Fruit fly (Drosophila melanogaster) whole organism, embryonic: Measurements from ENCODE around the gene RpS2.

ENCODE experiments used
- Aef1 ChIP-seq: fragments of 200-800 bp; sonication (Bioruptor generic); IDR thresholded peaks from 3 replicates; pipeline ENCODE4 v1.3.6; 2022; ENCODE audit warnings: missing biosample characterization, missing genetic modification characterization
- CG10209 ChIP-seq: fragments of 200-800 bp; sonication (Bioruptor generic); optimal IDR thresholded peaks from 3 replicates; lab custom pipeline; 2017; ENCODE audit warnings: missing biosample characterization, mild to moderate bottlenecking, missing genetic modification characterization, missing genetic modification reagents
- CG12391 ChIP-seq: fragments of 200-800 bp; sonication (Bioruptor generic); optimal IDR thresholded peaks from 3 replicates; lab custom pipeline; 2018; ENCODE audit warnings: missing biosample characterization, mild to moderate bottlenecking, missing genetic modification characterization, moderate library complexity
- CG13287 ChIP-seq: fragments of 200-800 bp; sonication (Bioruptor generic); IDR thresholded peaks from 2 replicates; pipeline ENCODE4 v1.3.6; 2022; ENCODE audit warnings: missing biosample characterization, missing genetic modification characterization; ENCODE audit not compliant: partially characterized antibody
- CG13424 ChIP-seq: fragments of 200-800 bp; sonication (Bioruptor generic); optimal IDR thresholded peaks from 2 replicates; lab custom pipeline; 2019; ENCODE audit warnings: missing biosample characterization, mild to moderate bottlenecking, missing genetic modification characterization, moderate library complexity
- CG13775 ChIP-seq: fragments of 200-800 bp; sonication (Bioruptor generic); optimal IDR thresholded peaks from 3 replicates; lab custom pipeline; 2017; ENCODE audit warnings: missing biosample characterization, mild to moderate bottlenecking, missing genetic modification characterization
- CG14441 ChIP-seq: fragments of 200-800 bp; sonication (Bioruptor generic); IDR thresholded peaks from 2 replicates; pipeline ENCODE4 v1.3.6; 2022; ENCODE audit warnings: missing biosample characterization, missing genetic modification characterization
- CG14710 ChIP-seq: fragments of 200-800 bp; sonication (Bioruptor generic); optimal IDR thresholded peaks from 3 replicates; lab custom pipeline; 2019; ENCODE audit warnings: missing biosample characterization, mild to moderate bottlenecking, missing genetic modification characterization, moderate library complexity
- CG17186 ChIP-seq: fragments of 200-800 bp; sonication (Bioruptor generic); optimal IDR thresholded peaks from 3 replicates; lab custom pipeline; 2017; ENCODE audit warnings: missing biosample characterization, missing genetic modification reagents, missing genetic modification characterization
- CG17829 ChIP-seq: fragments of 200-800 bp; optimal IDR thresholded peaks from 2 replicates; lab custom pipeline; 2019; ENCODE audit warnings: missing biosample characterization, mild to moderate bottlenecking, missing genetic modification characterization, moderate library complexity
- CG18476 ChIP-seq: fragments of 200-800 bp; sonication (Bioruptor generic); optimal IDR thresholded peaks from 2 replicates; lab custom pipeline; 2016; ENCODE audit warnings: missing biosample characterization, mild to moderate bottlenecking, missing genetic modification characterization
- CG2678 ChIP-seq: fragments of 200-800 bp; sonication (Bioruptor generic); optimal IDR thresholded peaks from 3 replicates; lab custom pipeline; 2019; ENCODE audit warnings: missing biosample characterization, mild to moderate bottlenecking, missing genetic modification characterization, moderate library complexity
- CG2875 ChIP-seq: fragments of 200-800 bp; sonication (Bioruptor generic); optimal IDR thresholded peaks from 2 replicates; lab custom pipeline; 2017; ENCODE audit warnings: missing biosample characterization, mild to moderate bottlenecking, missing genetic modification characterization, missing genetic modification reagents
- CG3163 ChIP-seq: fragments of 200-800 bp; sonication (Bioruptor generic); optimal IDR thresholded peaks from 3 replicates; lab custom pipeline; 2016; ENCODE audit warnings: missing biosample characterization, missing genetic modification characterization
- CG32767 ChIP-seq: fragments of 200-800 bp; sonication (Bioruptor generic); IDR thresholded peaks from 2 replicates; pipeline ENCODE4 v1.3.6; 2022; ENCODE audit warnings: missing biosample characterization, missing genetic modification characterization
- CG32772 ChIP-seq: fragments of 200-800 bp; sonication (Bioruptor generic); IDR thresholded peaks from 2 replicates; pipeline ENCODE4 v1.3.6; 2022; ENCODE audit warnings: missing biosample characterization, missing genetic modification characterization
- CG3281 ChIP-seq: fragments of 200-800 bp; sonication (Bioruptor generic); optimal IDR thresholded peaks from 3 replicates; lab custom pipeline; 2017; ENCODE audit warnings: missing biosample characterization, mild to moderate bottlenecking, missing genetic modification characterization
- CG3838 ChIP-seq: fragments of 200-800 bp; sonication (Bioruptor generic); optimal IDR thresholded peaks from 3 replicates; lab custom pipeline; 2016; ENCODE audit warnings: missing biosample characterization, missing genetic modification characterization
- CG3847 ChIP-seq: fragments of 200-800 bp; sonication (Bioruptor generic); IDR thresholded peaks from 2 replicates; pipeline ENCODE4 v1.3.6; 2022; ENCODE audit warnings: missing biosample characterization, missing genetic modification characterization
- CG7556 ChIP-seq: fragments of 200-800 bp; sonication (Bioruptor generic); optimal IDR thresholded peaks from 2 replicates; lab custom pipeline; 2017; ENCODE audit warnings: missing biosample characterization, mild to moderate bottlenecking, missing genetic modification characterization
- CG8290 ChIP-seq, 3 experiments: fragments of 200-800 bp; sonication (Bioruptor generic); optimal IDR thresholded peaks; 2 replicates each; lab custom pipeline; 2016 to 2019; ENCODE audit warnings: missing biosample characterization in 3 of 3, missing genetic modification characterization in 3 of 3, mild to moderate bottlenecking in 2 of 3, moderate library complexity in 1 of 3
- CG9437 ChIP-seq: fragments of 200-800 bp; sonication (Bioruptor generic); optimal IDR thresholded peaks from 2 replicates; lab custom pipeline; 2018; ENCODE audit warnings: missing biosample characterization, mild to moderate bottlenecking, missing genetic modification characterization
- CG9727 ChIP-seq: fragments of 200-800 bp; sonication (Bioruptor generic); optimal IDR thresholded peaks from 3 replicates; lab custom pipeline; 2017; ENCODE audit warnings: missing biosample characterization, mild to moderate bottlenecking, missing genetic modification characterization
- Ets65A ChIP-seq: fragments of 200-800 bp; sonication (Bioruptor generic); peaks from one replicate; lab custom pipeline; 2016; ENCODE audit warnings: missing biosample characterization, missing genetic modification characterization
- Fer3 ChIP-seq: fragments of 200-800 bp; sonication (Bioruptor generic); optimal IDR thresholded peaks from 2 replicates; lab custom pipeline; 2018; ENCODE audit warnings: missing biosample characterization, mild to moderate bottlenecking, missing genetic modification characterization, moderate library complexity
- Gug ChIP-seq: fragments of 200-800 bp; sonication (Bioruptor generic); IDR thresholded peaks from 4 replicates; pipeline ENCODE4 v1.3.6; 2022; ENCODE audit warnings: missing biosample characterization, missing genetic modification characterization
- Hr51 ChIP-seq, 2 experiments: fragments of 200-800 bp; sonication (Bioruptor generic); optimal IDR thresholded peaks; 2 replicates in 1 of 2; 3 replicates in 1 of 2; lab custom pipeline; 2016 to 2018; ENCODE audit warnings: missing biosample characterization in 2 of 2, missing genetic modification characterization in 2 of 2, mild to moderate bottlenecking in 1 of 2, moderate library complexity in 1 of 2
- NfI ChIP-seq: fragments of 200-800 bp; sonication (Bioruptor generic); optimal IDR thresholded peaks from 3 replicates; lab custom pipeline; 2018; ENCODE audit warnings: missing biosample characterization, mild to moderate bottlenecking, missing genetic modification characterization, moderate library complexity
- Oaz ChIP-seq: fragments of 200-800 bp; sonication (Bioruptor generic); IDR thresholded peaks from 2 replicates; pipeline ENCODE4 v1.3.6; 2022; ENCODE audit warnings: missing biosample characterization, missing genetic modification characterization
- Rfx ChIP-seq: fragments of 200-800 bp; sonication (Bioruptor generic); IDR thresholded peaks from 2 replicates; pipeline ENCODE4 v1.3.6; 2022; ENCODE audit warnings: missing biosample characterization, missing genetic modification characterization
- Sox102F ChIP-seq: fragments of 200-800 bp; sonication (Bioruptor generic); optimal IDR thresholded peaks from 2 replicates; lab custom pipeline; 2018; ENCODE audit warnings: missing biosample characterization, mild to moderate bottlenecking, missing genetic modification characterization, moderate library complexity
- al ChIP-seq: fragments of 200-800 bp; sonication (Bioruptor generic); IDR thresholded peaks from 2 replicates; pipeline ENCODE4 v1.3.6; 2022; ENCODE audit warnings: missing biosample characterization, missing genetic modification characterization
- ase ChIP-seq: fragments of 200-800 bp; sonication (Bioruptor generic); IDR thresholded peaks from 3 replicates; pipeline ENCODE4 v1.3.6; 2022; ENCODE audit warnings: missing biosample characterization, missing genetic modification characterization
- bowl ChIP-seq: fragments of 200-800 bp; sonication (Bioruptor generic); IDR thresholded peaks from 2 replicates; pipeline ENCODE4 v1.3.6; 2022; ENCODE audit warnings: missing biosample characterization, missing genetic modification characterization
- cwo ChIP-seq: fragments of 200-800 bp; sonication (Bioruptor generic); optimal IDR thresholded peaks from 3 replicates; lab custom pipeline; 2017; ENCODE audit warnings: missing biosample characterization, missing genetic modification characterization, mild to moderate bottlenecking, moderate library complexity, missing genetic modification reagents
- dysf ChIP-seq: fragments of 200-800 bp; sonication (Bioruptor generic); IDR thresholded peaks from 3 replicates; pipeline ENCODE4 v1.3.6; 2022; ENCODE audit warnings: missing biosample characterization, missing genetic modification characterization
- eve ChIP-seq, 2 experiments: fragments of >200 bp; optimal IDR thresholded peaks; 2 replicates each; lab custom pipeline; 2017; ENCODE audit warnings: missing biosample characterization in 2 of 2, missing genetic modification characterization in 2 of 2
- ind ChIP-seq: fragments of 200-800 bp; sonication (Bioruptor generic); optimal IDR thresholded peaks from 3 replicates; lab custom pipeline; 2016; ENCODE audit warnings: missing biosample characterization, missing genetic modification characterization
- lilli ChIP-seq: fragments of 200-800 bp; sonication (Bioruptor generic); optimal IDR thresholded peaks from 3 replicates; lab custom pipeline; 2016; ENCODE audit warnings: missing biosample characterization, missing genetic modification characterization
- lmd ChIP-seq: fragments of 200-800 bp; sonication (Bioruptor generic); IDR thresholded peaks from 2 replicates; pipeline ENCODE4 v1.3.6; 2022; ENCODE audit warnings: missing biosample characterization, missing genetic modification characterization
- org-1 ChIP-seq: fragments of 200-800 bp; sonication (Bioruptor generic); optimal IDR thresholded peaks from 2 replicates; lab custom pipeline; 2017; ENCODE audit warnings: missing biosample characterization, missing genetic modification characterization
- pan ChIP-seq, 4 experiments: fragments of >200 bp in 3 of 4; fragments of 200-800 bp in 1 of 4; sonication (Bioruptor generic) in 1 of 4; optimal IDR thresholded peaks in 3 of 4; IDR thresholded peaks in 1 of 4; 2 replicates each; pipeline versions ENCODE4 v1.3.6 to Lab custom; 2017 to 2022; ENCODE audit warnings: missing biosample characterization in 2 of 4, missing genetic modification characterization in 2 of 4, mixed read lengths in 1 of 4
- pho ChIP-seq: fragments of 200-800 bp; sonication (Bioruptor generic); optimal IDR thresholded peaks from 2 replicates; lab custom pipeline; 2016; ENCODE audit warnings: missing biosample characterization, missing genetic modification characterization
- prd ChIP-seq, 3 experiments: fragments of >200 bp in 2 of 3; fragments of 200-800 bp in 1 of 3; sonication (Bioruptor generic) in 1 of 3; optimal IDR thresholded peaks in 2 of 3; IDR thresholded peaks in 1 of 3; 2 replicates in 2 of 3; 3 replicates in 1 of 3; pipeline versions ENCODE4 v1.3.6 to Lab custom; 2017 to 2022; ENCODE audit warnings: missing biosample characterization in 1 of 3, missing genetic modification characterization in 1 of 3
- row ChIP-seq: fragments of 200-800 bp; sonication (Bioruptor generic); IDR thresholded peaks from 3 replicates; pipeline ENCODE4 v1.3.6; 2022; ENCODE audit warnings: missing biosample characterization, missing genetic modification characterization
- sens ChIP-seq: fragments of 200-800 bp; sonication (Bioruptor generic); peaks from one replicate; lab custom pipeline; 2016; ENCODE audit warnings: missing biosample characterization, missing genetic modification characterization
- seq ChIP-seq: fragments of 200-800 bp; sonication (Bioruptor generic); IDR thresholded peaks from 2 replicates; pipeline ENCODE4 v1.3.6; 2022; ENCODE audit warnings: missing biosample characterization, missing genetic modification characterization
- slou ChIP-seq: fragments of 200-800 bp; sonication (Bioruptor generic); optimal IDR thresholded peaks from 3 replicates; lab custom pipeline; 2016; ENCODE audit warnings: missing biosample characterization, missing genetic modification characterization
- sob ChIP-seq: fragments of 200-800 bp; sonication (Bioruptor generic); IDR thresholded peaks from 2 replicates; pipeline ENCODE4 v1.3.6; 2022; ENCODE audit warnings: missing biosample characterization, missing genetic modification characterization

The RpS2 gene

DNA sequence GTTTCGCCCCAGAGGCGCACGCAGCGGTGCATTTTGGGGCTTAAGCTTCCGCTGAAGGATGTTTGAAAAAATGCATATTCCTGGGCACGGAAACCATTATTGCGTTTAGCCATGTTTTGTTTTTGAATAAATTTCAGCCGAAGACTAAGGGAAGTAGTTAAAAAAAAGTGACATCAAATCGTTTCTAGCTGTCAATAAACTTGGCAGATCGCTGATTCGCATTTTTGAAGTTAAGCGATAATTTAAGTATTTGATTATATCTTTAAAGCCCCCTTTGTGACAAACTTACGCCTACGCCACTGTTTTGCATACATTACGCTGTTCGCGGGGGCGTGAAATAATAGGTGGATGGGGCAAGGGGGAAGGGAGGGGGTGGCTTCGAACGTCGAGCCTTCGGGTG lies 33.0 kb downstream of the RpS2 start (continued):
- TF ChIP-seq CG13775 (GFP tag; lab: Kevin White, UChicago) = peak; percentile 16
- TF ChIP-seq CG9727 = peak; percentile 48
- TF ChIP-seq al (GFP tag; lab: Robert Waterston, UW) = peak; percentile 14; the same call in 1 of the 2 replicates
- 0 out of 2 replicates have a peak, but pooled peaks have one; percentile 33 for TF ChIP-seq CG3847 (GFP tag; lab: Robert Waterston, UW)
- TF ChIP-seq CG9437 = no peak
- TF ChIP-seq CG13424 (tag; lab: Kevin White, UChicago) = peak; percentile 21
- TF ChIP-seq sob (GFP tag; lab: Robert Waterston, UW) = no peak
- TF ChIP-seq Ets65A = peak; percentile 18
- TF ChIP-seq CG32772 (GFP tag; lab: Robert Waterston, UW) = no peak
- TF ChIP-seq ase (GFP tag; lab: Robert Waterston, UW) = no peak
- TF ChIP-seq Fer3 (tag; lab: Kevin White, UChicago) = peak; percentile 4
- peak in 1 of 2 experiments; percentile 39 for TF ChIP-seq eve (GFP tag; optimal IDR thresholded peaks at IDR 0.05; lab: Kevin White, UChicago)
- TF ChIP-seq lmd (GFP tag; lab: Robert Waterston, UW) = 0 out of 2 replicates have a peak, but pooled peaks have one; percentile 17
- peak; percentile 14 for TF ChIP-seq pho (GFP tag; lab: Kevin White, UChicago)
- TF ChIP-seq CG10209 (GFP tag; lab: Kevin White, UChicago) = peak; percentile 27
- peak; percentile 33; the same call in 1 of the 2 replicates for TF ChIP-seq Rfx (GFP tag; lab: Robert Waterston, UW)
- peak; percentile 65 for TF ChIP-seq CG2678
- no peak for TF ChIP-seq CG17829 (tag; lab: Kevin White, UChicago)
- no peak for TF ChIP-seq CG18476 (GFP tag; lab: Kevin White, UChicago)
- TF ChIP-seq row = peak; percentile 41; the same call in 1 of the 3 replicates
- TF ChIP-seq CG17186 (GFP tag; lab: Kevin White, UChicago) = no peak
- peak in 1 of 2 experiments; percentile 47 for TF ChIP-seq Hr51 (GFP tag; optimal IDR thresholded peaks at IDR 0.05; lab: Kevin White, UChicago)
- 0 out of 4 replicates have a peak, but pooled peaks have one; percentile 14 for TF ChIP-seq Gug
- no peak for TF ChIP-seq seq (GFP tag; lab: Robert Waterston, UW)
- peak; percentile 34 for TF ChIP-seq cwo (GFP tag; lab: Kevin White, UChicago)
- TF ChIP-seq ind (GFP tag; lab: Kevin White, UChicago) = peak; percentile 34
- TF ChIP-seq CG3163 (GFP tag; lab: Kevin White, UChicago) = no peak
- no peak for TF ChIP-seq pan (optimal IDR thresholded peaks at IDR 0.05; lab: Kevin White, UChicago)
- peak in 1 of 2 experiments; percentile 25 for TF ChIP-seq pan (GFP tag; optimal IDR thresholded peaks at IDR 0.05 in 1 of 2, IDR thresholded peaks at IDR 0.05 in 1 of 2)
- TF ChIP-seq CG13287 (GFP tag; lab: Robert Waterston, UW) = no peak
- TF ChIP-seq bowl (GFP tag; lab: Robert Waterston, UW) = no peak
- 0 out of 3 replicates have a peak, but pooled peaks have one; percentile 15 for TF ChIP-seq Aef1 (GFP tag; lab: Robert Waterston, UW)
- TF ChIP-seq slou (GFP tag; lab: Kevin White, UChicago) = no peak
- TF ChIP-seq CG3281 (GFP tag; lab: Kevin White, UChicago) = peak; percentile 42
- no peak for TF ChIP-seq CG8290 (GFP tag; optimal IDR thresholded peaks at IDR 0.05; lab: Kevin White, UChicago)
- peak in 1 of 2 experiments; percentile 23 for TF ChIP-seq CG8290 (tag; optimal IDR thresholded peaks at IDR 0.05; lab: Kevin White, UChicago)
- peak; percentile 73 for TF ChIP-seq CG7556 (GFP tag; lab: Kevin White, UChicago)
- TF ChIP-seq CG14710 (tag; lab: Kevin White, UChicago) = no peak
- TF ChIP-seq lilli (GFP tag; lab: Kevin White, UChicago) = peak; percentile 51
- TF ChIP-seq CG32767 = no peak
- peak; percentile 40 for TF ChIP-seq Sox102F (GFP tag; lab: Kevin White, UChicago)
- TF ChIP-seq CG14441 (GFP tag; lab: Robert Waterston, UW) = peak; percentile 9; the same call in 1 of the 2 replicates
- TF ChIP-seq org-1 (GFP tag; lab: Kevin White, UChicago) = peak; percentile 48
- no peak for TF ChIP-seq prd (optimal IDR thresholded peaks at IDR 0.05; lab: Kevin White, UChicago)
- peak; percentile 15; the same call in 1 of the 3 replicates for TF ChIP-seq prd (GFP tag; IDR thresholded peaks at IDR 0.05; lab: Robert Waterston, UW)
- no peak for TF ChIP-seq CG2875 (GFP tag; lab: Kevin White, UChicago)
- TF ChIP-seq sens = peak; percentile 13
- peak; percentile 31 for TF ChIP-seq NfI (GFP tag; lab: Kevin White, UChicago)
- peak; percentile 8 for TF ChIP-seq CG12391 (tag; lab: Kevin White, UChicago)
- no peak for TF ChIP-seq CG3838 (GFP tag; lab: Kevin White, UChicago)
- TF ChIP-seq Oaz (GFP tag; lab: Robert Waterston, UW) = 0 out of 2 replicates have a peak, but pooled peaks have one; percentile 21
- 0 out of 3 replicates have a peak, but pooled peaks have one; percentile 40 for TF ChIP-seq dysf (GFP tag; lab: Robert Waterston, UW)
